Worm (Caenorhabditis elegans): ENCODE measurements around the gene wbp-2.

wbp-2 gene

ce11 chrII:9295678-9296077, 33.9 kb upstream of the wbp-2 start, which contains the start of gene C01G6.9:
C01G6.9 (minus strand) TSS chrII:9295818.
- TF ChIP-seq sea-2 (GFP tag; optimal IDR thresholded peaks at IDR 0.05) (no peak), fkh-2 (tag; optimal IDR thresholded peaks at IDR 0.05) (no peak), unc-62 (GFP tag; optimal IDR thresholded peaks at IDR 0.05) (no peak), mml-1 (tag; optimal IDR thresholded peaks at IDR 0.05) (no peak), nhr-11 (tag; optimal IDR thresholded peaks at IDR 0.05) (no peak), ZK546.5 (tag; optimal IDR thresholded peaks at IDR 0.05) (no peak), nhr-25 (tag; optimal IDR thresholded peaks at IDR 0.05) (no peak), pqm-1 (tag; optimal IDR thresholded peaks at IDR 0.05) (no peak), fos-1 (tag; optimal IDR thresholded peaks at IDR 0.05) (no peak), aly-2 (tag; optimal IDR thresholded peaks at IDR 0.05) (no peak), lin-15B (tag; optimal IDR thresholded peaks at IDR 0.05) (no peak), nfya-1 (tag; optimal IDR thresholded peaks at IDR 0.05; ENCODE audit: insufficient read depth) (no peak), nhr-76 (tag; optimal IDR thresholded peaks at IDR 0.05) (no peak), zag-1 (tag; optimal IDR thresholded peaks at IDR 0.05) (no peak), nhr-28 (tag; optimal IDR thresholded peaks at IDR 0.05) (no peak), mdl-1 (tag; optimal IDR thresholded peaks at IDR 0.05) (no peak), eor-1 (tag; optimal IDR thresholded peaks at IDR 0.05) (no peak), elt-2 (tag; optimal IDR thresholded peaks at IDR 0.05) (no peak), nhr-237 (tag; optimal IDR thresholded peaks at IDR 0.05) (no peak), jun-1 (tag; optimal IDR thresholded peaks at IDR 0.05) (no peak)

- TF ChIP-seq elt-2 (tag; optimal IDR thresholded peaks at IDR 0.05) = no peak
- no peak for TF ChIP-seq mml-1 (tag; optimal IDR thresholded peaks at IDR 0.05)
- no peak for TF ChIP-seq fkh-10 (GFP tag; optimal IDR thresholded peaks at IDR 0.05)
- TF ChIP-seq ceh-28 (tag; optimal IDR thresholded peaks at IDR 0.05) = no peak
- TF ChIP-seq eor-1 (tag; optimal IDR thresholded peaks at IDR 0.05) = no peak
- TF ChIP-seq egl-5 (tag; optimal IDR thresholded peaks at IDR 0.05) = peak; percentile 89
- TF ChIP-seq skn-1 (tag; optimal IDR thresholded peaks at IDR 0.05) = no peak
- TF ChIP-seq snpc-4 (tag; optimal IDR thresholded peaks at IDR 0.05) = no peak
- no peak for TF ChIP-seq nhr-76 (tag; optimal IDR thresholded peaks at IDR 0.05)
- no peak for TF ChIP-seq unc-39 (tag; optimal IDR thresholded peaks at IDR 0.05)
- peak; percentile 32 for TF ChIP-seq nfya-1 (tag; optimal IDR thresholded peaks at IDR 0.05; ENCODE audit: insufficient read depth)
- no peak for TF ChIP-seq mdl-1 (tag; optimal IDR thresholded peaks at IDR 0.05)
- no peak for TF ChIP-seq daf-12 (tag; optimal IDR thresholded peaks at IDR 0.05)
- no peak for TF ChIP-seq nhr-67 (tag; optimal IDR thresholded peaks at IDR 0.05)
- TF ChIP-seq nhr-28 (tag; optimal IDR thresholded peaks at IDR 0.05) = no peak
- no peak for TF ChIP-seq nhr-237 (tag; optimal IDR thresholded peaks at IDR 0.05)
- peak; percentile 86 for TF ChIP-seq lin-39 (tag; optimal IDR thresholded peaks at IDR 0.05)
Observed at ce11 chrII:9299679-9300078, 29.9 kb upstream of the wbp-2 start.

ce11 chrII:9301065-9301464, 28.5 kb upstream of the wbp-2 start:
- no peak for TF ChIP-seq fos-1 (tag; optimal IDR thresholded peaks at IDR 0.05)
- TF ChIP-seq nhr-25 (tag; optimal IDR thresholded peaks at IDR 0.05) = no peak
- TF ChIP-seq pha-4 (tag; optimal IDR thresholded peaks at IDR 0.05) = peak; percentile 47
- no peak for TF ChIP-seq ZK546.5 (tag; optimal IDR thresholded peaks at IDR 0.05)
- TF ChIP-seq eor-1 (tag; optimal IDR thresholded peaks at IDR 0.05) = no peak
- TF ChIP-seq elt-3 (tag; optimal IDR thresholded peaks at IDR 0.05) = no peak
- TF ChIP-seq elt-1 (tag; optimal IDR thresholded peaks at IDR 0.05) = no peak
- TF ChIP-seq egl-27 (tag; optimal IDR thresholded peaks at IDR 0.05) = no peak
- TF ChIP-seq mml-1 (tag; optimal IDR thresholded peaks at IDR 0.05) = no peak
- TF ChIP-seq mdl-1 (tag; optimal IDR thresholded peaks at IDR 0.05) = no peak
- no peak for TF ChIP-seq daf-12 (tag; optimal IDR thresholded peaks at IDR 0.05)
- TF ChIP-seq elt-2 (tag; optimal IDR thresholded peaks at IDR 0.05) = peak; percentile 95
- no peak for TF ChIP-seq nfya-1 (tag; optimal IDR thresholded peaks at IDR 0.05; ENCODE audit: insufficient read depth)
- TF ChIP-seq pqm-1 (tag; optimal IDR thresholded peaks at IDR 0.05) = peak; percentile 93
- TF ChIP-seq unc-39 (tag; optimal IDR thresholded peaks at IDR 0.05) = no peak
- peak; percentile 42 for TF ChIP-seq jun-1 (tag; optimal IDR thresholded peaks at IDR 0.05)
- TF ChIP-seq ceh-82 (tag; optimal IDR thresholded peaks at IDR 0.05) = no peak
- no peak for TF ChIP-seq fkh-10 (GFP tag; optimal IDR thresholded peaks at IDR 0.05)
- TF ChIP-seq hmg-11 (tag; optimal IDR thresholded peaks at IDR 0.05) = no peak
- TF ChIP-seq nhr-237 (tag; optimal IDR thresholded peaks at IDR 0.05) = no peak
- TF ChIP-seq lsy-12 (tag; optimal IDR thresholded peaks at IDR 0.05) = no peak
- TF ChIP-seq nhr-67 (tag; optimal IDR thresholded peaks at IDR 0.05) = no peak

ce11 chrII:9303545-9303944, 26.0 kb upstream of the wbp-2 start:
- no peak for TF ChIP-seq unc-39 (tag; optimal IDR thresholded peaks at IDR 0.05)
- TF ChIP-seq R02D3.7 (tag; optimal IDR thresholded peaks at IDR 0.05) = no peak
- TF ChIP-seq daf-12 (tag; optimal IDR thresholded peaks at IDR 0.05) = no peak
- TF ChIP-seq pha-4 (tag; optimal IDR thresholded peaks at IDR 0.05) = no peak
- TF ChIP-seq ama-1 (optimal IDR thresholded peaks at IDR 0.05) = no peak
- no peak for TF ChIP-seq ceh-82 (tag; optimal IDR thresholded peaks at IDR 0.05)
- no peak for TF ChIP-seq aly-2 (tag; optimal IDR thresholded peaks at IDR 0.05)
- TF ChIP-seq nhr-28 (tag; optimal IDR thresholded peaks at IDR 0.05) = no peak
- no peak for TF ChIP-seq ceh-9 (tag; optimal IDR thresholded peaks at IDR 0.05)
- TF ChIP-seq nhr-77 (tag; optimal IDR thresholded peaks at IDR 0.05) = no peak

Measured in whole organism, L3 larva.